Fruit fly (Drosophila melanogaster): ENCODE results near the gene CG8838.

The CG8838 gene

dm6 chr2L:3356790-3357696 lies at the start of gene CG8838:
Gene CG8838 (plus strand): TSS chr2L:3357646.
- TF ChIP-seq CG17801 (GFP tag; optimal IDR thresholded peaks at IDR 0.05; ENCODE audit: partially characterized antibody), result no peak

- no peak for TF ChIP-seq CG17801 (GFP tag; optimal IDR thresholded peaks at IDR 0.05; ENCODE audit: partially characterized antibody)
Observed at dm6 chr2L:3308529-3309272, 48.7 kb upstream of the CG8838 start, which contains the start of gene CG15406. Gene CG15406 (plus strand): TSS chr2L:3309222.

dm6 chr2L:3319731-3320295 lies 37.6 kb upstream of the CG8838 start, which contains the start of the genes Fign and CG8837:
Gene Fign (minus strand): TSS chr2L:3319872.
Gene CG8837 (plus strand): TSS chr2L:3320245.
- no peak for TF ChIP-seq CG17801 (GFP tag; optimal IDR thresholded peaks at IDR 0.05; ENCODE audit: partially characterized antibody)

DNA sequence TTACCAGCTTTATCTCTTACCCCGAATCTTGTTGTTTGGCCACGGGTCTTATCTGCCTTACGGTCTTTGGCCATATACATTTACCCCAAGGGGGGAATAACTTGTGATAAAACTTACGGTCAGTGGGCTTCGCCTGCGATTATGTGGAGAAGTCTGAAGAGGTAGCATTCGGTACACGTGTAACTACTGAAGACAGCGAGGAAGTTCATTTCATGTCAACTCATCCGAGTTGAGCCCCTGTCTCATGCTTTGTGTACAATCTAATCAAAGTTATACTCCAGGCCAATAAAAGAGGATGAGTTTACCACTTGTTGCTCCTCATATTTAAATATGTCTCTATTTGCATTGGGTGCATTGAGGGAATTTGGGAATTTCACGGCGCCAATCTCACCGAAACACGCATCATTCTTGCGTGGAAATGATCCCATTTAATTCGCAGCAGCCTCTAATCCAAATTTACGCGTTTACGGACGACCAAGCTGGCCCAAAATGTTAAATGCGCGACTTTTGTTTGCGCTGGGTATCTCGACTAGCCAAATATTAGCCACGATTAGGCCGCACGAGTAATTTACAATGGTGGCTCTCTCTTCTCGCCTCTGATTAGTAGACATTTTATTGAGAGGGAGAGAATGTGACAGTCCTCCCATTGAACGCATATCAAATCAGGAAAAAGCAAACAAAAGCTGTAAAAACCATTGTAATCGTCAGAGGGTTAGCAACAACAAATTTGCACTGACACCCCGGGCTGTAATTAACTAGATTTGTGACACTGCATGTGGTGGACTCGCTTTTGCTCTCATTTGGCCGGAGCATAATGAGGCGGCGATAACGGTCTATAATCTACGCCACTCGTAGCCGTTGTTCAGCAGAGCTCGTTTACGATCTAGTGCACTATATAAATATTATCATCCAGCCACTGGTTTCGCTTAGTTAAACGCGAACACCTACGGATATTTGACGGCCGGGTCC lies 33.8 kb upstream of the CG8838 start, which contains the start of gene CG33281:
CG33281 (plus strand) TSS at position 919 of the 969 bp plus-strand sequence.
- TF ChIP-seq CG17801 (GFP tag; optimal IDR thresholded peaks at IDR 0.05; ENCODE audit: partially characterized antibody), result no peak

DNA sequence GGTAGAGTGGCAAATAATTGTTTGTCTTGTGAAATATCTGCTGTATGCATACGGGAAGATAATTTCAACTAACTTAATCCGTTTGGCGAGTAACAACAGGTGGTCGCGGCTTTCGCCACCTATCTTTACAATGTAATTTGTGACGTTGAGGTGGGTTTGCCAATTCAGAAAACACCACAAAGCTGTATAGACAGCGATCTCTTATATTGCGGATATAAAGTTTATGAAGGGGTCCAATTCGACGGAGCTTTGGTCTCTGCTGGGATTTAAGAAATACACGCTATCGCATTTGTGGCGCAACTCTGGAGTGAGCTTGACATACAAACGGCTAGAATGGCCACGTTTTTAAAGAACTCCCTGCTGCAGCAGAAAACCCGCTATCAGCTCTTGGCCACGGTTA lies 29.8 kb upstream of the CG8838 start, which contains the start of gene CG33282:
CG33282 (plus strand) TSS at position 301 of the 400 bp plus-strand sequence.
- no peak for TF ChIP-seq CG17801 (GFP tag; optimal IDR thresholded peaks at IDR 0.05; ENCODE audit: partially characterized antibody)

DNA sequence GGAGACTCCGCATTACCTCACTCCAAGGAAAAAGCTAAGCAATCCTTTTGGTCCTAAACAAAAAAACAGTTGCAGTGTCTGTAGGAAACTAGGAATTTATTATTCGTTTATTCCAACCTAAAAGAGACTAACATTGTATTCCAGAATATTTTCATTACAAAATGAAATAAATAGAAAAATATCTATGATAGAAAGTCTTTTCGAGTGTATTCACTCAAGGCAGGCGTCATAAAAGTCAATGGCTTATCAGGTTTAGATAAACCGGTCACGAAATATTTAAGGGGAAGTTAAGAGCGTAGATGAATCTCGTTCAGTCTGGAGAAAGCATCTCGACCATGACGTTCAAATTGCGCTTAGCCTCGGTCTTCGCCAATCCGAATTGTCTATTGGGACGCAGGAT lies 26.8 kb upstream of the CG8838 start, which contains the start of gene CG3285:
CG3285 (plus strand) TSS at position 301 of the 400 bp plus-strand sequence.
- TF ChIP-seq CG17801 (GFP tag; optimal IDR thresholded peaks at IDR 0.05; ENCODE audit: partially characterized antibody), result no peak

DNA sequence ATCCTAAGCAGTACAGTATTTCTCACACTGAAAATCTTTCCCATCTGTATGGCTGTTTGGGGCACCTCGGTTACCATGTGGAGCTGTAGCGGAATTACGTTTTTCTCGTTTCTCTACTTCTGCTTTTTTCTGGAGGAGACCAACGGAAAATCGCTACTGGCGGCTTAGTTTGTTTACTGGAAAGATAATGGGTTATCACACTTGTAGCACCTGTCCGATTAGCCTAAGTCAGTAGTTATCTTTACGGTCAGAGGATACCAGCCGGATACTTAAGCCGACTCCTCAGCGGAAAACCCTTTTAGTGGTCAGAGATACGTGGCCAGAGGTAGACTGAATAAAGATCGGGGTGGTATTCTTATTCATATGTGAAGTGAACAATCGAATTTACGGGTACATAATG lies 24.9 kb upstream of the CG8838 start, which contains the start of gene CG15408:
CG15408 (plus strand) TSS at position 301 of the 400 bp plus-strand sequence.
- TF ChIP-seq CG17801 (GFP tag; optimal IDR thresholded peaks at IDR 0.05; ENCODE audit: partially characterized antibody), result no peak

DNA sequence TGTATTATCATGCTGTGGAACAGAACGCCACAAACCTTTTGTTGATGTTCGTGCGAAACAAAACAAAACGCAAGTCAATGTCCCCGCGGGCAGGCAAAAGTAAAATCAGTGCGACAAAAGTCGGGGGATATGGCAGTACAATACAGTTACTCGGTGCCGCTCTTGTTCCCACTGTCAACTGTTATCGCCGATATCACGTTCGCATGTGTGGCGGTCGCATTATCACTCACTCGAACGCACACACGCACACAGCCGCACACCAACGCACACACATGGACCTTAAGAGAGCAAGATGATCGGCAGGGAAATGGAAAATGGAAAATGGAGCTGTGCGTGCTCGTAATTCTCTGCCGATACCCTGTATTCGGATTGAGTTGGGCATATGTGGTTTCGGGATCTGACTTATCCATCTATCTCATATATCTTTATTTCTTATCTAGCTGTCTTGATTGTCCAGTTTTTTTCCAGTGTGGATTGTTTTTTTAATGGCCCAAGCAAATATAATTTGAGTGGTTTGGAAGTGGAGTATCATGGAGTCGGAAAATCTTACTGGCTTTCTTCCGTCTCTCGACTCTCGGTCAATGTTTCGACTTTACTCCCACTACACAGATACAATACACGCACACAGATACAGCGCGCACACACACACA lies 18.8 kb upstream of the CG8838 start:
- TF ChIP-seq CG17801 (GFP tag; optimal IDR thresholded peaks at IDR 0.05; ENCODE audit: partially characterized antibody), result no peak

DNA sequence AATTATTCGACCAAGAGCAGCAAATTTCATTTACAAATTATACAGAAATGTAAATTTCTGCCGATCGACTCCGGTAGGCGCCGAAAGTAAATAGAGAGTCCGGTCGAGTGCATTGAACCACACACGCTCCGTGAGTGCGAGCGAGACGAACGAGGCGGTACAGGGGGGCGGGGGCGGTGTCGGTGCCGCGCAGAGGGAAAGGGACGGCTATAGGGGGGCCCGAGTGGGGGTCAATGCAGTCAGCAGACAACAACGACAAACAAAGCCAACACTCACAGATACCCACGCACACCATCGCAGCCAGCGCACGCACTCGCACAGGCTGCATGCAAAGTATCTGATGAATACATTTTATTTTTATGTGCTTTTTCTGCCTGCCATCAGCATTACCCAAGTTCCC lies 18.0 kb upstream of the CG8838 start:
- TF ChIP-seq CG17801 (GFP tag; optimal IDR thresholded peaks at IDR 0.05; ENCODE audit: partially characterized antibody), result no peak

DNA sequence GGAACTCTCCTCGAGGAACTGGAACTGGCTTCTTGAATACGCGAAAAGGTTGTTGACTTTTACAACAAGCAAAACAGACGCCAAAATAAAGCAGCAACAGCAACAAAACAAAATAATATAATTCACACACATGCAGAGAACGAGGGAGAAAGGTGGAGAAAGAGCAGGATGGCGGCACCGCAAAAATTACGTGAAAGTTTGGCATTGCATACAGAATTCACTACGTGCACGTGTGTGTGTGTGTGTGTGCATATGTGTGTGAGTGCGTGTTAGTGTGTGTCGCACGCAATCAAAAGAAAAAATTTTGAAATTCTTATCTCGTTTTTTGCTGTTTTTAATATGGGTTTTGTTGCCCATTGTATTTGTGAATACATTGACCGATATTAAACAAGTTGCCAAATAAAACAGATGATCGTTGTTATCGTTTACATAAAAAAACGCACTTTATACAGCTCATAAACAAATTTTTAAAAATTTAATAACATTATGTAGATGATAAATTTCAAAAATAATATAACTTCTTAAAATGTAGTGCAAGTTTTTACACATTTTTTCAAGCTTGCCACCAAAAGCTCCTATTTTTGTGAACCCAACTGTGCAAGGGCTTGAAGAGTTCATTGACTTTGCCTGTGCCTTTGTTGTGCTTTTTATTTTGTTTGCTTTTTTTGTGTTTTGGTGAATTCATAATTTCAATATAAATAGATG lies 16.1 kb upstream of the CG8838 start:
- no peak for TF ChIP-seq CG17801 (GFP tag; optimal IDR thresholded peaks at IDR 0.05; ENCODE audit: partially characterized antibody)

- TF ChIP-seq CG17801 (GFP tag; optimal IDR thresholded peaks at IDR 0.05; ENCODE audit: partially characterized antibody), result no peak
Observed at dm6 chr2L:3342369-3342768, 15.1 kb upstream of the CG8838 start.

DNA sequence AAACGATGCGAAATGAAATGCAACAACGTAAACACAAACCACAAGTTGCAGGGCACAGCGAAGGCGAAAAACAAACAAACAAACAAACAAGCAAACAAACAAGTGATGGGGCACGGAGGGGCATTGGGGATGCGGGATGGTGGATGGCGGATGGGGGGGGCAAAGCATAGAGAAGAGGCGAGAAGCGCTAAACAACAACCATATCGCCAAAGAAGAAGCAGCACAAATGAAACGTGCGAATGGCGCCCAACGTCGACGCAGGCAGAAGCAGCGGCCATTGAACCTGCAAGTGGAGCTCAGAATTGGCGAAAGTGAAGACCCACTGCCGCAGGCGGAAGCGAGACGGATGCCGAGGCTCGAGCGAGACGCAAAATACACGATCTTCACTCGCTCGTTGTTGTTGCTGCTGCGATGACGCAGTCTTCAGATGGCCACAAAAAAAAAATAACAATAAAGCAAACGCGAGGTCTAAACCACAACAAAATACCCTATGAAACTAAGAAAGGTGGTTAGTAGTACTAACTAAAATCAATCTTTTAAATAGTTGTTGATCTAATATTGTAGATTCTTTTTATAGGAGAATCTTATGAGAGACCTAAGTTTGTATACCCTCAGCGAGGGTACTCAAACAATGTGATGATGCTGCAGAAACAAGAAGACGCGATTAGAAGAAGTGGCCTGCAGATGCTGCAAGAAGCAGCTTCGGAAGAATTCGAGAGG lies 11.5 kb upstream of the CG8838 start:
- TF ChIP-seq CG17801 (GFP tag; optimal IDR thresholded peaks at IDR 0.05; ENCODE audit: partially characterized antibody), result no peak

All from ovary, adult (tissue).